Fruit fly (Drosophila melanogaster) whole organism, embryonic: ENCODE results near the gene Ide.

Experiments
- Abd-B ChIP-seq: fragments of 200-800 bp; sonication (Bioruptor generic); optimal IDR thresholded peaks from 2 replicates; lab custom pipeline; 2018; ENCODE audit warnings: missing biosample characterization, mild to moderate bottlenecking, missing genetic modification characterization, moderate library complexity
- Antp ChIP-seq: fragments of 200-800 bp; sonication (Bioruptor generic); optimal IDR thresholded peaks from 3 replicates; lab custom pipeline; 2016; ENCODE audit warnings: missing biosample characterization, missing genetic modification characterization
- CG10147 ChIP-seq: fragments of 200-800 bp; sonication (Bioruptor generic); optimal IDR thresholded peaks from 2 replicates; lab custom pipeline; 2019; ENCODE audit warnings: missing biosample characterization, mild to moderate bottlenecking, missing genetic modification characterization, moderate library complexity
- CG10462 ChIP-seq: fragments of 200-800 bp; sonication (Bioruptor generic); optimal IDR thresholded peaks from 2 replicates; lab custom pipeline; 2016; ENCODE audit warnings: missing biosample characterization, missing genetic modification characterization
- CG11085 ChIP-seq: fragments of 200-800 bp; sonication (Bioruptor generic); IDR thresholded peaks from 2 replicates; pipeline ENCODE4 v1.3.6; 2022; ENCODE audit warnings: missing biosample characterization, missing genetic modification characterization
- CG11456 ChIP-seq: fragments of 200-800 bp; sonication (Bioruptor generic); IDR thresholded peaks from 3 replicates; pipeline ENCODE4 v1.3.6; 2022; ENCODE audit warnings: missing biosample characterization, missing genetic modification characterization
- CG11696 ChIP-seq: fragments of 200-800 bp; sonication (Bioruptor generic); IDR thresholded peaks from 2 replicates; pipeline ENCODE4 v1.3.6; 2022; ENCODE audit warnings: missing biosample characterization, missing genetic modification characterization
- CG13624 ChIP-seq: fragments of 200-800 bp; sonication (Bioruptor generic); optimal IDR thresholded peaks from 2 replicates; lab custom pipeline; 2016; ENCODE audit warnings: missing biosample characterization, missing genetic modification characterization
- CG17361 ChIP-seq: fragments of 200-800 bp; sonication (Bioruptor generic); IDR thresholded peaks from 3 replicates; pipeline ENCODE4 v1.3.6; 2022; ENCODE audit warnings: missing biosample characterization, missing genetic modification characterization
- CG3407 ChIP-seq: fragments of 200-800 bp; sonication (Bioruptor generic); optimal IDR thresholded peaks from 2 replicates; lab custom pipeline; 2018; ENCODE audit warnings: missing biosample characterization, mild to moderate bottlenecking, missing genetic modification characterization
- CG34224 ChIP-seq: fragments of 200-800 bp; sonication (Bioruptor generic); IDR thresholded peaks from 3 replicates; pipeline ENCODE4 v1.3.6; 2022; ENCODE audit warnings: missing biosample characterization, missing genetic modification characterization; ENCODE audit not compliant: partially characterized antibody
- CG34376 ChIP-seq: fragments of 200-800 bp; sonication (Bioruptor generic); optimal IDR thresholded peaks from 2 replicates; lab custom pipeline; 2018; ENCODE audit warnings: missing biosample characterization, mild to moderate bottlenecking, missing genetic modification characterization
- CG4360 ChIP-seq: fragments of 200-800 bp; sonication (Bioruptor generic); IDR thresholded peaks from 2 replicates; pipeline ENCODE4 v1.3.6; 2022; ENCODE audit warnings: missing biosample characterization, missing genetic modification characterization
- CG4854 ChIP-seq: fragments of 200-800 bp; sonication (Bioruptor generic); optimal IDR thresholded peaks from 2 replicates; lab custom pipeline; 2016; ENCODE audit warnings: missing biosample characterization, missing genetic modification characterization, inconsistent platforms
- CG6175 ChIP-seq: fragments of 200-800 bp; sonication (Bioruptor generic); IDR thresholded peaks from 3 replicates; pipeline ENCODE4 v1.3.6; 2022; ENCODE audit warnings: missing biosample characterization, missing genetic modification characterization
- CG8478 ChIP-seq: fragments of >200 bp; optimal IDR thresholded peaks from 2 replicates; lab custom pipeline; 2018
- Dp ChIP-seq: fragments of 200-800 bp; sonication (Bioruptor generic); optimal IDR thresholded peaks from 2 replicates; lab custom pipeline; 2018; ENCODE audit warnings: missing biosample characterization, mild to moderate bottlenecking, missing genetic modification characterization, moderate library complexity
- ERR ChIP-seq: fragments of 200-800 bp; sonication (Bioruptor generic); optimal IDR thresholded peaks from 2 replicates; lab custom pipeline; 2016; ENCODE audit warnings: missing biosample characterization, missing genetic modification characterization
- MESR4 ChIP-seq: fragments of 200-800 bp; sonication (Bioruptor generic); optimal IDR thresholded peaks from 2 replicates; lab custom pipeline; 2018; ENCODE audit warnings: missing biosample characterization, mild to moderate bottlenecking, missing genetic modification characterization, moderate library complexity
- Nf-YA ChIP-seq: fragments of 200-800 bp; sonication (Bioruptor generic); IDR thresholded peaks from 2 replicates; pipeline ENCODE4 v1.3.6; 2022; ENCODE audit warnings: missing biosample characterization, missing genetic modification characterization
- NfI ChIP-seq: fragments of 200-800 bp; sonication (Bioruptor generic); optimal IDR thresholded peaks from 3 replicates; lab custom pipeline; 2018; ENCODE audit warnings: missing biosample characterization, mild to moderate bottlenecking, missing genetic modification characterization, moderate library complexity
- Ptx1 ChIP-seq: fragments of 200-800 bp; sonication (Bioruptor generic); IDR thresholded peaks from 2 replicates; pipeline ENCODE4 v1.3.6; 2022; ENCODE audit warnings: missing biosample characterization, missing genetic modification characterization
- Stat92E ChIP-seq, 3 experiments: fragments of >200 bp in 2 of 3; fragments of 200-800 bp in 1 of 3; sonication (Bioruptor generic) in 1 of 3; optimal IDR thresholded peaks; 2 replicates each; lab custom pipeline; 2017 to 2019; ENCODE audit warnings: missing biosample characterization in 3 of 3, missing genetic modification characterization in 3 of 3, mild to moderate bottlenecking in 1 of 3, moderate library complexity in 1 of 3
- Xbp1 ChIP-seq: fragments of 200-800 bp; sonication (Bioruptor generic); optimal IDR thresholded peaks from 3 replicates; lab custom pipeline; 2016; ENCODE audit warnings: missing biosample characterization, mild to moderate bottlenecking, missing genetic modification characterization
- YL-1 ChIP-seq: fragments of 200-800 bp; sonication (Bioruptor generic); optimal IDR thresholded peaks from 3 replicates; lab custom pipeline; 2017; ENCODE audit warnings: missing biosample characterization, mild to moderate bottlenecking, missing genetic modification characterization
- al ChIP-seq: fragments of 200-800 bp; sonication (Bioruptor generic); IDR thresholded peaks from 2 replicates; pipeline ENCODE4 v1.3.6; 2022; ENCODE audit warnings: missing biosample characterization, missing genetic modification characterization
- bigmax ChIP-seq: fragments of 200-800 bp; sonication (Bioruptor generic); optimal IDR thresholded peaks from 2 replicates; lab custom pipeline; 2018; ENCODE audit warnings: missing biosample characterization, mild to moderate bottlenecking, missing genetic modification characterization
- bsh ChIP-seq, 2 experiments: fragments of 200-800 bp; sonication (Bioruptor generic); optimal IDR thresholded peaks; 2 replicates each; lab custom pipeline; 2017 to 2018; ENCODE audit warnings: mild to moderate bottlenecking in 2 of 2, missing biosample characterization in 2 of 2, missing genetic modification characterization in 2 of 2, moderate library complexity in 1 of 2
- chm ChIP-seq: fragments of 200-800 bp; sonication (Bioruptor generic); IDR thresholded peaks from 2 replicates; pipeline ENCODE4 v1.3.6; 2022; ENCODE audit warnings: missing biosample characterization, missing genetic modification characterization
- disco-r ChIP-seq: fragments of 200-800 bp; sonication (Bioruptor generic); optimal IDR thresholded peaks from 2 replicates; lab custom pipeline; 2016; ENCODE audit warnings: missing biosample characterization, missing genetic modification characterization
- dpn ChIP-seq, 2 experiments: fragments of 200-800 bp; sonication (Bioruptor generic); optimal IDR thresholded peaks; 3 replicates each; lab custom pipeline; 2016; ENCODE audit warnings: missing biosample characterization in 2 of 2, missing genetic modification characterization in 2 of 2
- gcm2 ChIP-seq: fragments of 200-800 bp; sonication (Bioruptor generic); optimal IDR thresholded peaks from 2 replicates; lab custom pipeline; 2016; ENCODE audit warnings: missing biosample characterization, missing genetic modification characterization
- gem ChIP-seq: fragments of 200-800 bp; sonication (Bioruptor generic); optimal IDR thresholded peaks from 2 replicates; lab custom pipeline; 2019; ENCODE audit warnings: missing biosample characterization, mild to moderate bottlenecking, missing genetic modification characterization, moderate library complexity
- gt ChIP-seq: fragments of 200-800 bp; sonication (Bioruptor generic); IDR thresholded peaks from 2 replicates; pipeline ENCODE4 v1.3.6; 2022; ENCODE audit warnings: missing biosample characterization, missing genetic modification characterization
- jigr1 ChIP-seq: fragments of 200-800 bp; sonication (Bioruptor generic); IDR thresholded peaks from 3 replicates; pipeline ENCODE4 v1.3.6; 2022; ENCODE audit warnings: missing biosample characterization, missing genetic modification characterization
- jumu ChIP-seq: fragments of 200-800 bp; sonication (Bioruptor generic); optimal IDR thresholded peaks from 3 replicates; lab custom pipeline; 2016; ENCODE audit warnings: missing biosample characterization, missing genetic modification characterization
- nau ChIP-seq: fragments of 200-800 bp; sonication (Bioruptor generic); optimal IDR thresholded peaks from 3 replicates; lab custom pipeline; 2017; ENCODE audit warnings: missing biosample characterization, mild to moderate bottlenecking, missing genetic modification characterization, missing genetic modification reagents
- nom ChIP-seq: fragments of 200-800 bp; sonication (Bioruptor generic); optimal IDR thresholded peaks from 2 replicates; lab custom pipeline; 2017; ENCODE audit warnings: missing biosample characterization, missing genetic modification characterization, mild to moderate bottlenecking, moderate library complexity, missing genetic modification reagents
- otp ChIP-seq: fragments of 200-800 bp; sonication (Bioruptor generic); IDR thresholded peaks from 3 replicates; pipeline ENCODE4, ENCODE4 v1.3.6; 2022; ENCODE audit warnings: missing biosample characterization, missing genetic modification characterization
- psq ChIP-seq: fragments of 200-800 bp; sonication (Bioruptor generic); optimal IDR thresholded peaks from 2 replicates; lab custom pipeline; 2017; ENCODE audit warnings: missing biosample characterization, missing genetic modification characterization
- row ChIP-seq: fragments of 200-800 bp; sonication (Bioruptor generic); IDR thresholded peaks from 3 replicates; pipeline ENCODE4 v1.3.6; 2022; ENCODE audit warnings: missing biosample characterization, missing genetic modification characterization
- sens ChIP-seq: fragments of 200-800 bp; sonication (Bioruptor generic); peaks from one replicate; lab custom pipeline; 2016; ENCODE audit warnings: missing biosample characterization, missing genetic modification characterization
- shn ChIP-seq: fragments of 200-800 bp; sonication (Bioruptor generic); optimal IDR thresholded peaks from 3 replicates; lab custom pipeline; 2016; ENCODE audit warnings: missing biosample characterization, missing genetic modification characterization
- slou ChIP-seq: fragments of 200-800 bp; sonication (Bioruptor generic); optimal IDR thresholded peaks from 3 replicates; lab custom pipeline; 2016; ENCODE audit warnings: missing biosample characterization, missing genetic modification characterization
- stwl ChIP-seq: fragments of 200-800 bp; sonication (Bioruptor generic); optimal IDR thresholded peaks from 3 replicates; lab custom pipeline; 2018; ENCODE audit warnings: missing biosample characterization, mild to moderate bottlenecking, missing genetic modification characterization, moderate library complexity
- tin ChIP-seq: fragments of 200-800 bp; sonication (Bioruptor generic); optimal IDR thresholded peaks from 3 replicates; lab custom pipeline; 2016; ENCODE audit warnings: missing biosample characterization, missing genetic modification characterization
- tna ChIP-seq: fragments of 200-800 bp; sonication (Bioruptor generic); IDR thresholded peaks from 2 replicates; pipeline ENCODE4 v1.3.6; 2022; ENCODE audit warnings: missing biosample characterization, missing genetic modification characterization; ENCODE audit not compliant: partially characterized antibody
- usp ChIP-seq: fragments of >200 bp; optimal IDR thresholded peaks from 2 replicates; lab custom pipeline; 2017; ENCODE audit warnings: missing biosample characterization, missing genetic modification characterization
- wdn ChIP-seq: fragments of 200-800 bp; sonication (Bioruptor generic); IDR thresholded peaks from 2 replicates; pipeline ENCODE4 v1.3.6; 2022; ENCODE audit warnings: missing biosample characterization, missing genetic modification characterization

The Ide gene

DNA sequence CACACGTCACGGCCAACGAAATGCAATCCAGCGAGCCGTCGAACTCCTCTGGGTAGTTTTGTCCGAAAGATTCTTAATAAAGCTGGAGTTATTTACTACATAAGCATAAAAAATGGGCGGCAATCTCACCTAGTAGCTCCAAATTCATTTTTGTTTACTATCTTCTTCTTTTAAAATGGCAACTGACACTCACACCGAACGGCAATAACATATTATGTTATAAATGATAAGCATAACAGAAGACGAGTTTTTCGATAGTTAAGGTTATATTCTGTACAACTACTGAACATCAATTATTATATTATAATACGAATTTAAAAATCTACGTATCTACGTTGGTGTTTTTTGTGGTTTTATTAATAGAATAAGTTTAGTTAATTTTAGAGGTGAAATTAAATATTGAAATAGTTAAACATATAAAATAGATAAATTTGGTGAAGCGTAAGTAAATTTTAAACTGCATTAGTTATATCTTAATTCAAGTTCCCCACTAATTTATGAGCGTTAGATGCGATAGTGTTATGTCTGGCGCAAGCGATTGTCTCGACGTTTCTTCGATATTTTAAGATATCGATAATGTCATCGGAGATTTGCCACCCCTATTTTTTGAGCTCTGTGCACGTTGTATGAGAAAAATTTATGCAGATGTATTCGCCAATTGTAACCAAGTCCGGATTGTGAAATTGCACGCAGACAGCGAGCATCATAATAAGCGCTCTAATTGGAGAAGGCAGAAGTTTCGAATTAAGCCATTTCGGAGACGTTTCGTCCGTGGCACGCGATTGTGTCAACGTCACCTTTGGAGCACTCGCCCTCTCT is 27.7 kb downstream of the Ide start, which contains the start of the genes Rbbp5 and eRF1 (continued):
- TF ChIP-seq gem (tag; lab: Kevin White, UChicago) (peak; percentile 89), stwl (tag; lab: Kevin White, UChicago) (peak; percentile 41), CG6175 (GFP tag; lab: Robert Waterston, UW) (no peak), bigmax (peak; percentile 78), shn (GFP tag; lab: Kevin White, UChicago) (peak; percentile 42), CG8478 (no peak), tin (GFP tag; lab: Kevin White, UChicago) (peak; percentile 82), Abd-B (peak; percentile 72), jumu (GFP tag; lab: Kevin White, UChicago) (peak; percentile 33), psq (GFP tag; lab: Kevin White, UChicago) (peak; percentile 32), bsh (GFP tag; optimal IDR thresholded peaks at IDR 0.05; lab: Kevin White, UChicago) (peak in 1 of 2 experiments; percentile 75), Ptx1 (GFP tag; lab: Robert Waterston, UW) (peak; percentile 81), CG11085 (no peak; the same call in 1 of the 2 replicates), usp (GFP tag; lab: Kevin White, UChicago) (no peak), Antp (GFP tag; lab: Kevin White, UChicago) (peak; percentile 53), MESR4 (GFP tag; lab: Kevin White, UChicago) (peak; percentile 88), Nf-YA (GFP tag; lab: Robert Waterston, UW) (no peak), nau (GFP tag; lab: Kevin White, UChicago) (no peak), sens (peak; percentile 85), NfI (GFP tag; lab: Kevin White, UChicago) (peak; percentile 63), row (GFP tag; lab: Robert Waterston, UW) (peak; percentile 92), jigr1 (GFP tag; lab: Robert Waterston, UW) (no peak), disco-r (GFP tag; lab: Kevin White, UChicago) (no peak), chm (peak; percentile 61), CG11456 (GFP tag; lab: Robert Waterston, UW) (no peak; the same call in 2 of the 3 replicates), CG10147 (GFP tag; lab: Kevin White, UChicago) (peak; percentile 69), CG11696 (GFP tag; lab: Robert Waterston, UW) (0 out of 2 replicates have a peak, but pooled peaks have one; percentile 22), al (GFP tag; lab: Robert Waterston, UW) (peak; percentile 82), otp (GFP tag; lab: Robert Waterston, UW) (peak; percentile 66; the same call in 2 of the 3 replicates), tna (peak; percentile 75), nom (peak; percentile 28), CG10462 (GFP tag; lab: Kevin White, UChicago) (no peak), dpn (GFP tag; optimal IDR thresholded peaks at IDR 0.05; lab: Kevin White, UChicago) (peak; percentile 62 to 80), slou (GFP tag; lab: Kevin White, UChicago) (peak; percentile 74), CG34376 (peak; percentile 24), CG34224 (GFP tag; lab: Robert Waterston, UW) (peak; percentile 85), CG17361 (GFP tag; lab: Robert Waterston, UW) (peak; percentile 86), CG4854 (peak; percentile 26), YL-1 (GFP tag; lab: Kevin White, UChicago) (peak; percentile 47), gcm2 (GFP tag; lab: Kevin White, UChicago) (peak; percentile 38), gt (GFP tag; lab: Robert Waterston, UW) (peak; percentile 19; the same call in 1 of the 2 replicates), wdn (peak; percentile 66), CG13624 (GFP tag; lab: Kevin White, UChicago) (peak; percentile 68), ERR (GFP tag; lab: Kevin White, UChicago) (peak; percentile 16), Dp (GFP tag; lab: Kevin White, UChicago) (peak; percentile 2), Stat92E (GFP tag; optimal IDR thresholded peaks at IDR 0.05; lab: Kevin White, UChicago) (no peak), CG3407 (no peak), Xbp1 (GFP tag; lab: Kevin White, UChicago) (peak; percentile 89), CG4360 (GFP tag; lab: Robert Waterston, UW) (no peak)
